Worm (Caenorhabditis elegans) whole organism, early embryonic: ENCODE data around the gene nhr-26.

Source experiments
- B0310.2 ChIP-seq: sonication (generic microtip); optimal IDR thresholded peaks from 2 replicates; lab custom pipeline; 2016; ENCODE audit warnings: mild to moderate bottlenecking, missing genetic modification characterization, missing compliant biosample characterization
- F13C5.2 ChIP-seq: sonication (generic microtip); optimal IDR thresholded peaks from 2 replicates; lab custom pipeline; 2017; ENCODE audit warnings: mild to moderate bottlenecking, missing genetic modification characterization, inconsistent platforms, missing compliant biosample characterization
- aly-1 ChIP-seq: sonication (generic microtip); optimal IDR thresholded peaks from 2 replicates; lab custom pipeline; 2016; ENCODE audit warnings: missing genetic modification characterization, missing compliant biosample characterization
- ama-1 ChIP-seq: fragments of 150-350 bp; optimal IDR thresholded peaks from 2 replicates; lab custom pipeline; 2014
- ceh-13 ChIP-seq: fragments of 200-800 bp; sonication (Bioruptor generic); optimal IDR thresholded peaks from 2 replicates; lab custom pipeline; 2018; ENCODE audit warnings: mild to moderate bottlenecking, missing genetic modification characterization, missing compliant biosample characterization
- ceh-36 ChIP-seq: sonication (generic microtip); optimal IDR thresholded peaks from 2 replicates; lab custom pipeline; 2016; ENCODE audit warnings: missing genetic modification characterization, inconsistent platforms, missing compliant biosample characterization
- ets-7 ChIP-seq: sonication (generic microtip); optimal IDR thresholded peaks from 2 replicates; lab custom pipeline; 2016; ENCODE audit warnings: missing genotype, missing genetic modification characterization, missing compliant biosample characterization
- flt-1 ChIP-seq: fragments of 200-800 bp; sonication (Bioruptor generic); IDR thresholded peaks from 2 replicates; pipeline ENCODE4 v1.3.6; 2022; ENCODE audit warnings: missing genetic modification characterization, missing compliant biosample characterization
- hmg-4 ChIP-seq: fragments of 200-800 bp; sonication (Bioruptor generic); optimal IDR thresholded peaks from 2 replicates; lab custom pipeline; 2018; ENCODE audit warnings: mild to moderate bottlenecking, missing genetic modification characterization, missing compliant biosample characterization
- hnd-1 ChIP-seq: sonication (generic microtip); optimal IDR thresholded peaks from 2 replicates; lab custom pipeline; 2016; ENCODE audit warnings: missing genetic modification characterization, missing compliant biosample characterization
- scrt-1 ChIP-seq: fragments of 200-800 bp; sonication (Bioruptor generic); IDR thresholded peaks from 2 replicates; pipeline ENCODE4 v1.3.6; 2022; ENCODE audit warnings: missing genetic modification characterization, missing compliant biosample characterization
- sea-1 ChIP-seq: fragments of 200-800 bp; sonication (Bioruptor generic); conservative IDR thresholded peaks from 2 replicates; pipeline ENCODE4 v1.3.6; 2022; ENCODE audit warnings: missing genetic modification characterization, missing compliant biosample characterization
- tbx-11 ChIP-seq: fragments of 200-800 bp; sonication (Bioruptor generic); IDR thresholded peaks from 2 replicates; pipeline ENCODE4 v1.3.6; 2022; ENCODE audit warnings: missing genetic modification characterization, missing compliant biosample characterization
- tra-4 ChIP-seq: sonication (generic microtip); optimal IDR thresholded peaks from 2 replicates; lab custom pipeline; 2017; ENCODE audit warnings: missing genetic modification characterization, missing compliant biosample characterization

DNA sequence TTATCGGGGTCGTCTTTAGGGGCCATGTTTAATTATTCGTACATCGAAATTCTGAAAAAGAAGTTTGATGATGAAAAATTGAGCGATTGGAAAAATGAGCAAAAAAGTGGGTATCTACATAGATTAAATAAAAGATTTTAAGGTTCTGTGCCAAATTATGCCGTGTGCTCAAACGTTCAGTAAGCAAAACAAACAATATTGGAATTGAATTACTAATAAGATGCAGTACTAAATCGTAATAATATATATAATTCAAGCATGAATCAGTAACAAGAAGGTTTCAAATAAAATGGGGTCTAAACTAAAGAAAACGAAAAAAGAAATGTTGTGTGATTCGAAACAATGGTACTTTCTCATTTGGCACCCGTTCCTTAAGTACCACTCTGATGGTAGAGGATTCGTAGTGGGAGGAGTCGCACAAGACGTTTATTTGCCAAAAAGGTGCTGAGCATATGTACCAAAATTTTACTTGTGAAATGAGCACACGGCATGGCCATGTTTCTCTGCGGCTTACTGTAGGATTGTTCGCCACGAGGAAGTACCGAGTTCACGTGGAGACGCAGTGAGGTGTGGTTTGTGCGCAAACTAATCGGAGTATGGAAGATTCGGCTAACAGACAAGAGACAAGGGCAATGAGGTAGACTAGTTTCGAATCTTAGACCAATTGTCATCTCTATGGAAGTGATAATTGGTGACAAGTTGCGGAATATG, 49.4 kb upstream of the nhr-26 start, which contains the start of gene pgp-14:
- TF ChIP-seq aly-1 (tag; lab: Kevin White, UChicago) (no peak), hmg-4 (GFP tag; lab: Kevin White, UChicago) (no peak), ama-1 (lab: Kevin White, UChicago) (no peak), ceh-36 (tag; lab: Kevin White, UChicago) (no peak), flt-1 (no peak), ceh-13 (GFP tag; lab: Kevin White, UChicago) (no peak), ets-7 (tag; lab: Kevin White, UChicago) (no peak), hnd-1 (tag; lab: Kevin White, UChicago) (no peak), sea-1 (GFP tag; lab: Robert Waterston, UW) (no peak), scrt-1 (GFP tag; lab: Robert Waterston, UW) (no peak), tra-4 (tag; lab: Kevin White, UChicago) (no peak), F13C5.2 (tag; lab: Kevin White, UChicago) (no peak), B0310.2 (no peak), tbx-11 (no peak)
